Fruit fly (Drosophila melanogaster): Measurements from ENCODE around the gene mgl.
A peak's percentile ranks its signal among the peaks of the same experiment; 100 is the strongest.

Gene mgl

dm6 chrX:9483613-9484012, 16.3 kb downstream of the mgl start (continued):
- no peak for TF ChIP-seq Adf1 (GFP tag; IDR thresholded peaks at IDR 0.05)
- TF ChIP-seq Aef1 (GFP tag; IDR thresholded peaks at IDR 0.05) = no peak
- TF ChIP-seq CG9932 (GFP tag; IDR thresholded peaks at IDR 0.05) = no peak
- no peak for TF ChIP-seq Meics (GFP tag; optimal IDR thresholded peaks at IDR 0.05)
- TF ChIP-seq CG4282 (GFP tag; optimal IDR thresholded peaks at IDR 0.05) = no peak
- no peak for TF ChIP-seq CG11085 (GFP tag; IDR thresholded peaks at IDR 0.05)
- no peak for TF ChIP-seq crc (GFP tag; optimal IDR thresholded peaks at IDR 0.05)
- TF ChIP-seq corto (GFP tag; optimal IDR thresholded peaks at IDR 0.05) = no peak

dm6 chrX:9478756-9479155, 21.2 kb downstream of the mgl start:
- TF ChIP-seq CG8281 (tag; optimal IDR thresholded peaks at IDR 0.05) (peak; percentile 94), Dip3 (GFP tag; optimal IDR thresholded peaks at IDR 0.05) (no peak)

dm6 chrX:9476908-9477307, 23.0 kb downstream of the mgl start:
- TF ChIP-seq Asciz (GFP tag; optimal IDR thresholded peaks at IDR 0.05) (no peak), CG7987 (GFP tag; optimal IDR thresholded peaks at IDR 0.05) (no peak), zfh1 (GFP tag; IDR thresholded peaks at IDR 0.05) (no peak), CG4854 (GFP tag; optimal IDR thresholded peaks at IDR 0.05) (no peak)

dm6 chrX:9474115-9474514, 25.8 kb downstream of the mgl start:
- no peak for TF ChIP-seq Neu2 (GFP tag; optimal IDR thresholded peaks at IDR 0.05; ENCODE audit: borderline replicate concordance)
- TF ChIP-seq NC2β (GFP tag; optimal IDR thresholded peaks at IDR 0.05) = no peak
- no peak for TF ChIP-seq chif (GFP tag; optimal IDR thresholded peaks at IDR 0.05)
- TF ChIP-seq kay (GFP tag; optimal IDR thresholded peaks at IDR 0.05) = no peak

dm6 chrX:9468285-9468684, 31.6 kb downstream of the mgl start:
- no peak for TF ChIP-seq CG32767 (GFP tag; IDR thresholded peaks at IDR 0.05)
- TF ChIP-seq CG5180 (GFP tag; optimal IDR thresholded peaks at IDR 0.05) = no peak
- no peak for TF ChIP-seq CG7745 (tag; optimal IDR thresholded peaks at IDR 0.05)
- no peak for TF ChIP-seq chm (GFP tag; IDR thresholded peaks at IDR 0.05)
- TF ChIP-seq Hey (tag; optimal IDR thresholded peaks at IDR 0.05) = no peak
- peak; percentile 70 for TF ChIP-seq Drgx (GFP tag; IDR thresholded peaks at IDR 0.05)
- no peak for TF ChIP-seq CG11093 (GFP tag; IDR thresholded peaks at IDR 0.05)
- TF ChIP-seq grau (tag; optimal IDR thresholded peaks at IDR 0.05) = no peak
- TF ChIP-seq bsh (GFP tag; optimal IDR thresholded peaks at IDR 0.05) = peak in 1 of 2 experiments; percentile 6
- no peak for TF ChIP-seq sug (tag; optimal IDR thresholded peaks at IDR 0.05)

- no peak for TF ChIP-seq Tbp (GFP tag; optimal IDR thresholded peaks at IDR 0.05)
- TF ChIP-seq Blimp-1 (GFP tag; optimal IDR thresholded peaks at IDR 0.05) = no peak
- TF ChIP-seq lilli (GFP tag; optimal IDR thresholded peaks at IDR 0.05) = no peak
- no peak for TF ChIP-seq HLHmδ (GFP tag; optimal IDR thresholded peaks at IDR 0.05)
- TF ChIP-seq luna (GFP tag; optimal IDR thresholded peaks at IDR 0.05) = no peak
- TF ChIP-seq mld (GFP tag; IDR thresholded peaks at IDR 0.05; ENCODE audit: partially characterized antibody) = no peak
- TF ChIP-seq CG11398 (GFP tag; optimal IDR thresholded peaks at IDR 0.05) = no peak
- TF ChIP-seq Vsx1 (GFP tag; optimal IDR thresholded peaks at IDR 0.05) = no peak
- no peak for TF ChIP-seq sug (tag; optimal IDR thresholded peaks at IDR 0.05)
Observed at dm6 chrX:9467656-9468055, 32.3 kb downstream of the mgl start.

All from whole organism, embryonic.